Worm (Caenorhabditis elegans) whole organism, L3 larva: ENCODE results near the gene natc-2.

Experiments used
- R02D3.7 ChIP-seq: fragments of 150-350 bp; optimal IDR thresholded peaks from 2 replicates; lab custom pipeline; 2014; ENCODE audit warnings: missing biosample characterization, missing genetic modification characterization
- egl-27 ChIP-seq: sonication (generic microtip); optimal IDR thresholded peaks from 4 replicates; lab custom pipeline; 2017; ENCODE audit warnings: missing biosample characterization, missing genetic modification reagents, missing genetic modification characterization
- elt-2 ChIP-seq: sonication (generic microtip); optimal IDR thresholded peaks from 2 replicates; lab custom pipeline; 2016; ENCODE audit warnings: missing genetic modification reagents, mild to moderate bottlenecking, missing genetic modification characterization, missing compliant biosample characterization
- lin-39 ChIP-seq: fragments of 150-350 bp; optimal IDR thresholded peaks from 2 replicates; lab custom pipeline; 2018; ENCODE audit warnings: missing biosample characterization, missing genetic modification reagents, missing genetic modification characterization
- nfya-1 ChIP-seq: sonication (generic microtip); optimal IDR thresholded peaks from 2 replicates; lab custom pipeline; 2017; ENCODE audit warnings: missing genetic modification characterization, mild to moderate bottlenecking, missing compliant biosample characterization, antibody characterized with exemption, moderate library complexity; ENCODE audit not compliant: insufficient read depth
- nhr-25 ChIP-seq: sonication (generic microtip); optimal IDR thresholded peaks from 2 replicates; lab custom pipeline; 2017; ENCODE audit warnings: missing biosample characterization, missing genetic modification characterization
- pha-4 ChIP-seq: fragments of 150-350 bp; optimal IDR thresholded peaks from 2 replicates; lab custom pipeline; 2014; ENCODE audit warnings: missing biosample characterization, missing genetic modification reagents, missing genetic modification characterization
- sea-2 ChIP-seq: fragments of 150-350 bp; sonication (generic microtip); optimal IDR thresholded peaks from 4 replicates; lab custom pipeline; 2014; ENCODE audit warnings: missing biosample characterization, missing genetic modification reagents, missing genetic modification characterization

DNA sequence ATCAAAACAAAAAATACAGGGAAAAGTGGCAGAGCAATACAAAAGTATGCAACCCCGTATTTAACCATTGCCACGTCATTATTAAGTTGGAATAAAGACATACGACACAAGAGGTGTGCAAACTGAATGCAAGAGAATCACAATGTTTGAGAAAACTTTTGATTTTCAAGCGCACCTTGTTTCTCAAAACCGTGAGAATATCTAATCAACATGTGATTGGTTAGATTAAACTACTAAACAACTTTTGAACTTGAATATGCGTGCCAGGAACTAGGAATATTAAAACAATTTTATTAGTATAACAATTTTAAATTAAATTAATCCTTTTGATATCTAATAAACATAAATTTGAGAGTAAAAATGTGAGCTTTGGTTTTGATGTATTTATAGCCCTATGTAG, 14.4 kb upstream of the natc-2 start, which contains the start of gene srt-70:
- TF ChIP-seq elt-2 (tag; lab: Kevin White, UChicago) (no peak), sea-2 (GFP tag; lab: Kevin White, UChicago) (no peak), nhr-25 (no peak), egl-27 (no peak), nfya-1 (tag; lab: Kevin White, UChicago) (no peak), lin-39 (no peak), pha-4 (no peak), R02D3.7 (tag; lab: Kevin White, UChicago) (no peak)
